Fruit fly (Drosophila melanogaster) Kc167 (cell line): ENCODE results near the gene CG15403.

ENCODE experiments used
- Myc ChIP-seq: fragments of >200 bp; optimal IDR thresholded peaks from 2 replicates; lab custom pipeline; 2017; ENCODE audit warnings: missing external identifiers
- Sin3A ChIP-seq: fragments of >200 bp; optimal IDR thresholded peaks from 2 replicates; lab custom pipeline; 2018; ENCODE audit warnings: missing external identifiers
- h ChIP-seq: fragments of >200 bp; optimal IDR thresholded peaks from 3 replicates; lab custom pipeline; 2018; ENCODE audit warnings: missing external identifiers
- insv ChIP-seq: fragments of >200 bp; optimal IDR thresholded peaks from 3 replicates; lab custom pipeline; 2018; ENCODE audit warnings: missing external identifiers
- psq ChIP-seq: fragments of >200 bp; optimal IDR thresholded peaks from 2 replicates; lab custom pipeline; 2017; ENCODE audit warnings: missing external identifiers
- ttk ChIP-seq: sonication (Bioruptor generic); optimal IDR thresholded peaks from 2 replicates; lab custom pipeline; 2017; ENCODE audit warnings: missing external identifiers

dm6 chr2L:3131641-3132040 is 3.2 kb downstream of the CG15403 start:
- no peak for TF ChIP-seq ttk (lab: Kevin White, UChicago)
- no peak for TF ChIP-seq Myc
- TF ChIP-seq psq (lab: Kevin White, UChicago) = no peak
- no peak for TF ChIP-seq insv (lab: Kevin White, UChicago)
- TF ChIP-seq Sin3A = no peak
- TF ChIP-seq h (lab: Kevin White, UChicago) = no peak
